Worm (Caenorhabditis elegans) whole organism, L2 larva: ENCODE results near the gene Y37E11AM.2.

ENCODE experiments used
- R02D3.7 ChIP-seq: fragments of 150-350 bp; optimal IDR thresholded peaks from 2 replicates; lab custom pipeline; 2014; ENCODE audit warnings: missing biosample characterization, missing genetic modification characterization
- lin-39 ChIP-seq: fragments of 150-350 bp; optimal IDR thresholded peaks from 2 replicates; lab custom pipeline; 2014; ENCODE audit warnings: missing biosample characterization, missing genetic modification reagents, missing genetic modification characterization
- nhr-237 ChIP-seq: fragments of 150-350 bp; optimal IDR thresholded peaks from 2 replicates; lab custom pipeline; 2014; ENCODE audit warnings: missing biosample characterization, missing genetic modification characterization
- unc-62 ChIP-seq: fragments of 150-350 bp; optimal IDR thresholded peaks from 2 replicates; lab custom pipeline; 2014; ENCODE audit warnings: missing biosample characterization, missing genetic modification reagents, missing genetic modification characterization
- ztf-1 ChIP-seq: fragments of 200-800 bp; sonication (Bioruptor generic); conservative IDR thresholded peaks from 2 replicates; pipeline ENCODE4 v1.3.6; 2022; ENCODE audit warnings: missing genetic modification characterization, missing compliant biosample characterization
- ztf-4 ChIP-seq: fragments of 150-350 bp; optimal IDR thresholded peaks from 2 replicates; lab custom pipeline; 2014; ENCODE audit warnings: missing biosample characterization, missing genetic modification characterization

ce11 chrIV:3701892-3702291 lies 23.4 kb downstream of the Y37E11AM.2 start, which contains the start of gene Y37E11AL.12:
- no peak for TF ChIP-seq unc-62
- no peak for TF ChIP-seq R02D3.7 (tag; lab: Kevin White, UChicago)
- no peak for TF ChIP-seq nhr-237 (tag; lab: Kevin White, UChicago)
- TF ChIP-seq lin-39 (tag; lab: Kevin White, UChicago): no peak
- no peak for TF ChIP-seq ztf-1 (GFP tag; lab: Robert Waterston, UW)
- TF ChIP-seq ztf-4 (tag; lab: Kevin White, UChicago): no peak
